Worm (Caenorhabditis elegans): Measurements from ENCODE around the gene F08F1.9.

DNA sequence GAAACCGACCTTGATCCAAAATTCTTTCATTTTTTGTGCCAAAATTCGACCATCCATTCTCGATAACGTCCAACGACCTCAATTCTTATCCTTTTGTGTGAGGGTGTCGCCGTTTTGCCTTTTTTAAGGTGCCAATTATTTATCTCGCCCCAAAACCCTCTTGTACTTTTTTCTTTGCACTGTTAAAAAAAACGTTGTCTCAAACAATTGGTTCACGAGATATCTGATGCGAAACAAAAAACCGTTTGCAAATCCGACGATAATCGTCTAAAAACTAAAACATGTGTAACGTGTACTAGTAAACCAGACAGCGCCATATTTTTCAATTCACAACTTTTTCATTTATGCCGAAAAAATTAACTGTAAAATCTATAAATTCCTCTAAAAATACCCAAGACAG is 46.7 kb upstream of the F08F1.9 start, which contains the start of gene F16F9.3:
- TF ChIP-seq unc-130 (tag; optimal IDR thresholded peaks at IDR 0.05) (no peak), nhr-28 (tag; optimal IDR thresholded peaks at IDR 0.05) (no peak), isw-1 (GFP tag; IDR thresholded peaks at IDR 0.05) (no peak)
